Worm (Caenorhabditis elegans) whole organism, young adult: Measurements from ENCODE around the gene chil-24.

ENCODE experiments used
- B0035.1 ChIP-seq: sonication (generic microtip); optimal IDR thresholded peaks from 2 replicates; lab custom pipeline; 2016; ENCODE audit warnings: missing genetic modification characterization, mild to moderate bottlenecking, missing compliant biosample characterization, missing genotype, missing genetic modification reagents
- C06A6.2 ChIP-seq: fragments of 200-800 bp; sonication (Bioruptor generic); conservative IDR thresholded peaks from 2 replicates; pipeline ENCODE4 v1.3.6; 2022; ENCODE audit warnings: missing genetic modification characterization, missing compliant biosample characterization
- C17E4.6 ChIP-seq: fragments of 200-800 bp; sonication (Bioruptor generic); IDR thresholded peaks from 2 replicates; pipeline ENCODE4 v1.3.6; 2022; ENCODE audit warnings: missing genetic modification reagents, missing genetic modification characterization, missing compliant biosample characterization
- D2030.7 ChIP-seq: fragments of 200-800 bp; sonication (Bioruptor generic); IDR thresholded peaks from 2 replicates; pipeline ENCODE4 v1.3.6; 2022; ENCODE audit warnings: missing genetic modification reagents, missing genetic modification characterization, missing compliant biosample characterization
- F49E8.2 ChIP-seq: sonication (generic microtip); optimal IDR thresholded peaks from 3 replicates; lab custom pipeline; 2017; ENCODE audit warnings: missing genetic modification characterization, mild to moderate bottlenecking, missing compliant biosample characterization, antibody characterized with exemption, moderate library complexity; ENCODE audit not compliant: insufficient read depth
- F57C9.4 ChIP-seq: sonication (generic microtip); optimal IDR thresholded peaks from 2 replicates; lab custom pipeline; 2017; ENCODE audit warnings: mild to moderate bottlenecking, missing genetic modification characterization, missing compliant biosample characterization
- T07F8.4 ChIP-seq: sonication (generic microtip); optimal IDR thresholded peaks from 2 replicates; lab custom pipeline; 2016; ENCODE audit warnings: mild to moderate bottlenecking, missing genetic modification characterization, moderate library complexity, missing compliant biosample characterization
- Y53F4B.3 ChIP-seq: fragments of 200-800 bp; sonication (Bioruptor generic); IDR thresholded peaks from 2 replicates; pipeline ENCODE4 v1.3.6; 2022; ENCODE audit warnings: missing genetic modification reagents, missing genetic modification characterization, missing compliant biosample characterization
- Y56A3A.18 ChIP-seq: fragments of 200-800 bp; sonication (Bioruptor generic); IDR thresholded peaks from 2 replicates; pipeline ENCODE4 v1.3.6; 2022; ENCODE audit warnings: missing genetic modification reagents, missing genetic modification characterization, missing compliant biosample characterization
- Y67H2A.10 ChIP-seq: fragments of 200-800 bp; sonication (Bioruptor generic); conservative IDR thresholded peaks from 2 replicates; pipeline ENCODE4 v1.3.6; 2022; ENCODE audit warnings: missing genetic modification reagents, missing genetic modification characterization, missing compliant biosample characterization
- Y95B8A.8 ChIP-seq: fragments of 200-800 bp; sonication (Bioruptor generic); IDR thresholded peaks from 2 replicates; pipeline ENCODE4 v1.3.6; 2022; ENCODE audit warnings: missing genetic modification reagents, missing genetic modification characterization, missing compliant biosample characterization
- ZK185.1 ChIP-seq: sonication (generic microtip); optimal IDR thresholded peaks from 2 replicates; lab custom pipeline; 2016; ENCODE audit warnings: mild to moderate bottlenecking, missing genetic modification characterization, missing compliant biosample characterization; ENCODE audit not compliant: poor library complexity, severe bottlenecking
- akir-1 ChIP-seq: fragments of 200-800 bp; sonication (Bioruptor generic); optimal IDR thresholded peaks from 2 replicates; lab custom pipeline; 2018; ENCODE audit warnings: mild to moderate bottlenecking, missing genetic modification characterization, moderate library complexity, missing compliant biosample characterization
- aptf-2 ChIP-seq: fragments of 200-800 bp; sonication (Bioruptor generic); conservative IDR thresholded peaks from 2 replicates; pipeline ENCODE4 v1.3.6; 2022; ENCODE audit warnings: missing genetic modification reagents, missing genetic modification characterization, missing compliant biosample characterization
- attf-5 ChIP-seq: fragments of 200-800 bp; sonication (Bioruptor generic); optimal IDR thresholded peaks from 2 replicates; lab custom pipeline; 2018; ENCODE audit warnings: mild to moderate bottlenecking, missing genetic modification characterization, missing compliant biosample characterization
- bed-1 ChIP-seq: fragments of 200-800 bp; sonication (Bioruptor generic); IDR thresholded peaks from 2 replicates; pipeline ENCODE4 v1.3.6; 2022; ENCODE audit warnings: missing genetic modification reagents, missing genetic modification characterization, missing compliant biosample characterization
- bed-2 ChIP-seq: fragments of 200-800 bp; sonication (Bioruptor generic); IDR thresholded peaks from 2 replicates; pipeline ENCODE4 v1.3.6; 2022; ENCODE audit warnings: missing genetic modification reagents, missing genetic modification characterization, missing compliant biosample characterization
- cebp-1 ChIP-seq, 2 experiments: fragments of 200-800 bp in 1 of 2; sonication (Bioruptor generic) in 1 of 2; sonication (generic microtip) in 1 of 2; IDR thresholded peaks in 1 of 2; optimal IDR thresholded peaks in 1 of 2; 2 replicates each; pipeline versions ENCODE4 v1.3.6 to Lab custom; 2017 to 2022; ENCODE audit warnings: missing compliant biosample characterization in 2 of 2, missing genetic modification characterization in 2 of 2, mild to moderate bottlenecking in 1 of 2, missing genetic modification reagents in 1 of 2, moderate library complexity in 1 of 2
- ceh-40 ChIP-seq: fragments of 200-800 bp; sonication (Bioruptor generic); IDR thresholded peaks from 2 replicates; pipeline ENCODE4 v1.3.6; 2022; ENCODE audit warnings: missing genetic modification characterization, missing compliant biosample characterization
- die-1 ChIP-seq: sonication (generic microtip); optimal IDR thresholded peaks from 2 replicates; lab custom pipeline; 2016; ENCODE audit warnings: missing genotype, mild to moderate bottlenecking, missing genetic modification characterization, missing compliant biosample characterization
- dox-1 ChIP-seq: fragments of 200-800 bp; sonication (Bioruptor generic); IDR thresholded peaks from 2 replicates; pipeline ENCODE4 v1.3.6; 2022; ENCODE audit warnings: missing genetic modification reagents, missing genetic modification characterization, missing compliant biosample characterization
- fkh-3 ChIP-seq: sonication (generic microtip); optimal IDR thresholded peaks from 2 replicates; lab custom pipeline; 2016; ENCODE audit warnings: mild to moderate bottlenecking, missing genetic modification characterization, missing compliant biosample characterization
- him-1 ChIP-seq: sonication (generic microtip); optimal IDR thresholded peaks from 2 replicates; lab custom pipeline; 2016; ENCODE audit warnings: missing genotype, missing genetic modification reagents, missing genetic modification characterization, missing compliant biosample characterization
- hmg-1.2 ChIP-seq: fragments of 200-800 bp; sonication (Bioruptor generic); IDR thresholded peaks from 2 replicates; pipeline ENCODE4 v1.3.6; 2022; ENCODE audit warnings: missing genetic modification reagents, missing genetic modification characterization, missing compliant biosample characterization
- hmg-20 ChIP-seq: fragments of 200-800 bp; sonication (Bioruptor generic); IDR thresholded peaks from 2 replicates; pipeline ENCODE4 v1.3.6; 2022; ENCODE audit warnings: missing genetic modification reagents, missing genetic modification characterization, missing compliant biosample characterization
- lin-26 ChIP-seq: fragments of 200-800 bp; sonication (Bioruptor generic); IDR thresholded peaks from 2 replicates; pipeline ENCODE4 v1.3.6; 2022; ENCODE audit warnings: missing genetic modification reagents, missing genetic modification characterization, missing compliant biosample characterization
- lin-35 ChIP-seq, 3 experiments: fragments of 150-350 bp in 2 of 3; sonication (generic microtip) in 1 of 3; optimal IDR thresholded peaks; 2 replicates each; lab custom pipeline; 2014 to 2018; ENCODE audit warnings: missing biosample characterization in 3 of 3, missing genetic modification characterization in 3 of 3, missing genetic modification reagents in 3 of 3
- mcd-1 ChIP-seq: fragments of 200-800 bp; sonication (Bioruptor generic); IDR thresholded peaks from 2 replicates; pipeline ENCODE4 v1.3.6; 2022; ENCODE audit warnings: missing genetic modification reagents, missing genetic modification characterization, missing compliant biosample characterization
- nfya-1 ChIP-seq: sonication (generic microtip); optimal IDR thresholded peaks from 2 replicates; lab custom pipeline; 2017; ENCODE audit warnings: antibody characterized with exemption, missing compliant biosample characterization, missing genetic modification characterization, borderline replicate concordance; ENCODE audit not compliant: insufficient read depth
- nhr-120 ChIP-seq: fragments of 200-800 bp; sonication (Bioruptor generic); IDR thresholded peaks from 2 replicates; pipeline ENCODE4 v1.3.6; 2022; ENCODE audit warnings: missing genetic modification characterization, missing compliant biosample characterization
- nhr-179 ChIP-seq: sonication (generic microtip); optimal IDR thresholded peaks from 2 replicates; lab custom pipeline; 2016; ENCODE audit warnings: mild to moderate bottlenecking, missing genetic modification characterization, missing compliant biosample characterization
- nhr-27 ChIP-seq: fragments of 200-800 bp; sonication (Bioruptor generic); optimal IDR thresholded peaks from 2 replicates; lab custom pipeline; 2018; ENCODE audit warnings: mild to moderate bottlenecking, missing genetic modification characterization, moderate library complexity, missing compliant biosample characterization
- nhr-90 ChIP-seq: sonication (generic microtip); optimal IDR thresholded peaks from 2 replicates; lab custom pipeline; 2016; ENCODE audit warnings: missing genotype, mild to moderate bottlenecking, missing genetic modification characterization, missing compliant biosample characterization
- pbrm-1 ChIP-seq: fragments of 200-800 bp; sonication (Bioruptor generic); IDR thresholded peaks from 2 replicates; pipeline ENCODE4 v1.3.6; 2022; ENCODE audit warnings: missing genetic modification reagents, missing genetic modification characterization, missing compliant biosample characterization
- snpc-1.1 ChIP-seq: sonication (generic microtip); optimal IDR thresholded peaks from 2 replicates; lab custom pipeline; 2017; ENCODE audit warnings: missing genetic modification characterization, mild to moderate bottlenecking, missing compliant biosample characterization, antibody characterized with exemption, moderate library complexity, missing genotype, missing genetic modification reagents; ENCODE audit not compliant: insufficient read depth
- snpc-4 ChIP-seq, 5 experiments: fragments of 150-350 bp in 1 of 5; sonication (generic microtip) in 4 of 5; optimal IDR thresholded peaks; 2 replicates each; lab custom pipeline; 2014 to 2018; ENCODE audit warnings: missing genetic modification characterization in 5 of 5, missing biosample characterization in 3 of 5, antibody characterized with exemption in 2 of 5, mild to moderate bottlenecking in 2 of 5, missing compliant biosample characterization in 2 of 5, missing genotype in 2 of 5, moderate library complexity in 2 of 5, missing genetic modification reagents in 1 of 5
- somi-1 ChIP-seq: fragments of 200-800 bp; sonication (Bioruptor generic); optimal IDR thresholded peaks from 2 replicates; lab custom pipeline; 2018; ENCODE audit warnings: mild to moderate bottlenecking, missing genetic modification characterization, missing compliant biosample characterization
- tbp1 ChIP-seq: fragments of 200-800 bp; sonication (Bioruptor generic); optimal IDR thresholded peaks from 2 replicates; lab custom pipeline; 2018; ENCODE audit warnings: mild to moderate bottlenecking, missing genetic modification characterization, missing compliant biosample characterization
- tlf-1 ChIP-seq: fragments of 200-800 bp; sonication (Bioruptor generic); optimal IDR thresholded peaks from 2 replicates; lab custom pipeline; 2018; ENCODE audit warnings: mild to moderate bottlenecking, missing genetic modification characterization, missing compliant biosample characterization
- zim-3 ChIP-seq: sonication (generic microtip); optimal IDR thresholded peaks from 2 replicates; lab custom pipeline; 2017; ENCODE audit warnings: mild to moderate bottlenecking, missing genetic modification characterization, moderate library complexity, missing compliant biosample characterization
- ztf-22 ChIP-seq: fragments of 200-800 bp; sonication (Bioruptor generic); optimal IDR thresholded peaks from 2 replicates; lab custom pipeline; 2018; ENCODE audit warnings: mild to moderate bottlenecking, missing genetic modification characterization, moderate library complexity, missing compliant biosample characterization
- ztf-26 ChIP-seq: sonication (generic microtip); optimal IDR thresholded peaks from 2 replicates; lab custom pipeline; 2017; ENCODE audit warnings: missing genetic modification characterization, missing compliant biosample characterization
- ztf-28 ChIP-seq: fragments of 200-800 bp; sonication (Bioruptor generic); IDR thresholded peaks from 2 replicates; pipeline ENCODE4 v1.3.6; 2022; ENCODE audit warnings: missing genetic modification reagents, missing genetic modification characterization, missing compliant biosample characterization

Gene chil-24

DNA sequence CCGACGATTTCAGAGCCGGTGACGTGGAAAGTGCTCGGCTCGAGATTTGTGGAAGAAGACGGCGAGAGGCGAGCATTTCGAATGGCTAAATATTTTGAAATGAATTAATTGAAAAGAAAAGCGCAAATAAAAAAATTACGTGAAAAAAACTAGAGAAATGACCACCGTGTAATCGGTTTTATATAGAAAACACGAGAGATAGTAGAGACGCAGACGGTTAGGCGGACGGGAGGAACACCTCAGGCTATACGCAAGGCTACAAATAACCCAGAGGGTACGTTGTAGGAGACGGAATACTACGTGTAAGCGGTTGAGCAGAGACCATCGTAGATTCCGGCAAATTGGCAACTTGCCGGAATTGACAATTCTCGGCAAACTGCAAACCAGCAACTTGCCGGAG, 17.8 kb upstream of the chil-24 start, which contains the start of gene Y25C1A.13:
TSS of gene Y25C1A.13 (minus strand) at position 101 of the 400 bp plus-strand sequence.
- TF ChIP-seq aptf-2 (no peak), hmg-1.2 (GFP tag; lab: Robert Waterston, UW) (peak; percentile 63), C17E4.6 (GFP tag; lab: Robert Waterston, UW) (no peak)

DNA sequence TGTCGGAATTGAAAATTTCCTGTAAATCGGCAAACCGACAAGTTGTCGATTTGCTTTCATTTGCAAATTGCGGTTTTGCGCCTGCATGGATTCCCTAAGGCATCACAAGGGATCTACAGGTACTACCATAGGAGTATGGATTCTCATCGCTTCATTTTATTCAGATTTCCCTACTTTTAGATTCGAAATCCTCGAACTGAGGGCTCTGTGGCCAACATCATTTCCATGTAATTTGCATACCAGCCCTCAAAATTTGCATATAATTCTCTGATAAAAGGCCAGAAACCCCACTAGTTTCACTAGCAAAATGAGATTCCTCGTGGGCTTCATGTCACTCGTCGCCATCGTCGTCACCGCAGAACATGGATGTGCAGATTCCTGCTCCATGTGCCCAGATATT, 16.6 kb upstream of the chil-24 start, which contains the start of gene Y25C1A.2:
TSS of gene Y25C1A.2 (plus strand) at position 301 of the 400 bp plus-strand sequence.
- TF ChIP-seq pbrm-1 (GFP tag; lab: Robert Waterston, UW) = no peak
- TF ChIP-seq him-1 (tag; lab: Kevin White, UChicago) = no peak
- no peak for TF ChIP-seq dox-1 (GFP tag; lab: Robert Waterston, UW)
- no peak for TF ChIP-seq die-1 (tag; lab: Kevin White, UChicago)
- no peak for TF ChIP-seq somi-1
- no peak for TF ChIP-seq nhr-120 (GFP tag; lab: Robert Waterston, UW)
- no peak for TF ChIP-seq akir-1 (GFP tag; lab: Kevin White, UChicago)
- no peak for TF ChIP-seq ZK185.1 (tag; lab: Kevin White, UChicago)
- TF ChIP-seq D2030.7 (GFP tag; lab: Robert Waterston, UW) = no peak
- no peak for TF ChIP-seq Y95B8A.8 (GFP tag; lab: Robert Waterston, UW)
- TF ChIP-seq B0035.1 = no peak
- no peak for TF ChIP-seq zim-3 (tag; lab: Kevin White, UChicago)
- no peak for TF ChIP-seq tlf-1 (GFP tag; lab: Kevin White, UChicago)
- no peak for TF ChIP-seq lin-35 (GFP tag; optimal IDR thresholded peaks at IDR 0.05; lab: Kevin White, UChicago)
- no peak for TF ChIP-seq Y53F4B.3 (GFP tag; lab: Robert Waterston, UW)
- no peak for TF ChIP-seq ceh-40 (GFP tag; lab: Robert Waterston, UW)
- TF ChIP-seq, all 124 proteins: peak for 0

DNA sequence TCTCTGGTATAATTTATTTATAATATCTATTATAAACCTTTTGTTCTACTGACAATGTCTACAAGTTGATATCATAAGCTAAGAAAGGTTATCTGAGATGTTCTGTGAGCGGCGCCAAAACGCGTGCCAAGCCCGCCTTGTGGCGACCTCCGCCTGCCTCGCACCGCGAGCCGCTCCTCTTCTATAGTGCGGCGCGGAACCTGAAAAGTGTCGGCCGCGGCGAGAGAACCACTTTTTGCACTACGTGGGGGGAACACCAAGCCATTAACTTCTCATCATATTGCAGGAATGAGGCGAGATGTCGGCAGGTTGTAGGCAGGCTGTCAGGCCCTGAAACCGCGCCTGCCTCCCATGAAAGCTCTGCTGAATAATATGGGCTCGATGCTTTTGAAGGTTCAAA, 15.7 kb upstream of the chil-24 start:
- TF ChIP-seq Y56A3A.18 (no peak), T07F8.4 (tag; lab: Kevin White, UChicago) (no peak), lin-26 (GFP tag; lab: Robert Waterston, UW) (no peak), attf-5 (GFP tag; lab: Kevin White, UChicago) (no peak), Y67H2A.10 (GFP tag; lab: Robert Waterston, UW) (no peak), dox-1 (GFP tag; lab: Robert Waterston, UW) (0 out of 2 replicates have a peak, but pooled peaks have one; percentile 23), cebp-1 (GFP tag; IDR thresholded peaks at IDR 0.05; lab: Robert Waterston, UW) (no peak), cebp-1 (tag; optimal IDR thresholded peaks at IDR 0.05; lab: Kevin White, UChicago) (no peak), snpc-4 (GFP tag; optimal IDR thresholded peaks at IDR 0.05; lab: Kevin White, UChicago) (peak; percentile 81), snpc-4 (tag; optimal IDR thresholded peaks at IDR 0.05; lab: Kevin White, UChicago) (peak; percentile 35 to 94 (median 86)), hmg-1.2 (GFP tag; lab: Robert Waterston, UW) (peak; percentile 60), hmg-20 (GFP tag; lab: Robert Waterston, UW) (no peak), nhr-90 (no peak), mcd-1 (peak; percentile 40; the same call in 1 of the 2 replicates), nhr-27 (tag; lab: Kevin White, UChicago) (no peak), F49E8.2 (tag; lab: Kevin White, UChicago) (no peak), him-1 (tag; lab: Kevin White, UChicago) (no peak), tbp1 (GFP tag; lab: Kevin White, UChicago) (no peak), ztf-22 (no peak), C06A6.2 (GFP tag; lab: Robert Waterston, UW) (no peak), ztf-26 (tag; lab: Kevin White, UChicago) (no peak), bed-2 (GFP tag; lab: Robert Waterston, UW) (no peak), fkh-3 (no peak), ztf-28 (0 out of 2 replicates have a peak, but pooled peaks have one; percentile 35), F57C9.4 (tag; lab: Kevin White, UChicago) (no peak), bed-1 (no peak), tlf-1 (GFP tag; lab: Kevin White, UChicago) (no peak), nhr-179 (tag; lab: Kevin White, UChicago) (peak; percentile 18), nfya-1 (tag; lab: Kevin White, UChicago) (no peak), snpc-1.1 (tag; lab: Kevin White, UChicago) (peak; percentile 84), C17E4.6 (GFP tag; lab: Robert Waterston, UW) (no peak)
